Fruit fly (Drosophila melanogaster): ENCODE results near the gene CG34404.

The CG34404 gene

dm6 chr3R:15342926-15343685, 24.4 kb downstream of the CG34404 start, which contains the start of gene Nagk (continued):
- TF ChIP-seq CG10543 (GFP tag; optimal IDR thresholded peaks at IDR 0.05) (peak; percentile 67), sna (GFP tag; IDR thresholded peaks at IDR 0.05; ENCODE audit: partially characterized antibody) (no peak), chinmo (GFP tag; IDR thresholded peaks at IDR 0.05; ENCODE audit: partially characterized antibody) (peak; percentile 90; the same call in 2 of the 4 replicates), gcm2 (GFP tag; optimal IDR thresholded peaks at IDR 0.05) (peak; percentile 57), CG15269 (tag; optimal IDR thresholded peaks at IDR 0.05) (peak; percentile 60), al (GFP tag; IDR thresholded peaks at IDR 0.05) (0 out of 2 replicates have a peak, but pooled peaks have one; percentile 9), CkIIα-i1 (GFP tag; IDR thresholded peaks at IDR 0.05) (no peak), Oli (tag; optimal IDR thresholded peaks at IDR 0.05) (peak; percentile 80), inv (GFP tag; IDR thresholded peaks at IDR 0.05; ENCODE audit: partially characterized antibody) (no peak), Abd-B (GFP tag; optimal IDR thresholded peaks at IDR 0.05) (no peak), nmo (GFP tag; optimal IDR thresholded peaks at IDR 0.05) (peak; percentile 82), CG6272 (GFP tag; IDR thresholded peaks at IDR 0.05) (no peak), vvl (GFP tag; IDR thresholded peaks at IDR 0.05) (peak; percentile 13; the same call in 1 of the 2 replicates), dpn (GFP tag; optimal IDR thresholded peaks at IDR 0.05) (peak; percentile 46 to 68), Elba2 (GFP tag; optimal IDR thresholded peaks at IDR 0.05) (peak; percentile 10), CG12219 (GFP tag; optimal IDR thresholded peaks at IDR 0.05) (no peak), CG13894 (tag; optimal IDR thresholded peaks at IDR 0.05) (peak; percentile 39), CG1024 (GFP tag; IDR thresholded peaks at IDR 0.05) (peak; percentile 22; the same call in 1 of the 2 replicates), wor (GFP tag; IDR thresholded peaks at IDR 0.05) (no peak), CG5180 (GFP tag; optimal IDR thresholded peaks at IDR 0.05) (peak; percentile 18), Doc3 (GFP tag; IDR thresholded peaks at IDR 0.05; ENCODE audit: partially characterized antibody) (no peak), Sry-δ (GFP tag; optimal IDR thresholded peaks at IDR 0.05) (peak; percentile 37), jigr1 (GFP tag; IDR thresholded peaks at IDR 0.05) (no peak), gce (GFP tag; IDR thresholded peaks at IDR 0.05) (no peak), CG4854 (GFP tag; optimal IDR thresholded peaks at IDR 0.05) (peak; percentile 52), vfl (GFP tag; optimal IDR thresholded peaks at IDR 0.05) (peak; percentile 33), CG7987 (GFP tag; optimal IDR thresholded peaks at IDR 0.05) (no peak), CG12155 (GFP tag; optimal IDR thresholded peaks at IDR 0.05) (peak; percentile 43), sob (GFP tag; IDR thresholded peaks at IDR 0.05) (0 out of 2 replicates have a peak, but pooled peaks have one; percentile 27), CG3163 (GFP tag; optimal IDR thresholded peaks at IDR 0.05) (no peak), CG16815 (GFP tag; optimal IDR thresholded peaks at IDR 0.05) (peak; percentile 54), crol (GFP tag; IDR thresholded peaks at IDR 0.05) (no peak), bbx (GFP tag; IDR thresholded peaks at IDR 0.05; ENCODE audit: partially characterized antibody) (peak; percentile 45), CG9817 (tag; optimal IDR thresholded peaks at IDR 0.05) (peak; percentile 47), CG6654 (GFP tag; optimal IDR thresholded peaks at IDR 0.05) (peak; percentile 11), so (GFP tag; IDR thresholded peaks at IDR 0.05) (no peak), CG7786 (GFP tag; optimal IDR thresholded peaks at IDR 0.05) (peak; percentile 4), stc (GFP tag; IDR thresholded peaks at IDR 0.05) (0 out of 2 replicates have a peak, but pooled peaks have one; percentile 6), ems (GFP tag; optimal IDR thresholded peaks at IDR 0.05) (peak; percentile 43), dimm (GFP tag; IDR thresholded peaks at IDR 0.05) (no peak), CG1529 (GFP tag; optimal IDR thresholded peaks at IDR 0.05) (peak; percentile 47), H2.0 (GFP tag; IDR thresholded peaks at IDR 0.05) (peak; percentile 44; the same call in 1 of the 2 replicates), lilli (GFP tag; optimal IDR thresholded peaks at IDR 0.05) (peak; percentile 79), zfh2 (GFP tag; optimal IDR thresholded peaks at IDR 0.05) (peak; percentile 64), chm (GFP tag; IDR thresholded peaks at IDR 0.05) (peak; percentile 19; the same call in 1 of the 2 replicates), Atf-2 (GFP tag; optimal IDR thresholded peaks at IDR 0.05) (peak; percentile 69), Fer3 (tag; optimal IDR thresholded peaks at IDR 0.05) (no peak), cwo (GFP tag; optimal IDR thresholded peaks at IDR 0.05) (peak; percentile 56), Rfx (GFP tag; IDR thresholded peaks at IDR 0.05) (peak; percentile 44)
